Worm (Caenorhabditis elegans) whole organism, early embryonic: ENCODE data around the gene paqr-3.

Experiments used
- ama-1 ChIP-seq: fragments of 150-350 bp; optimal IDR thresholded peaks from 2 replicates; lab custom pipeline; 2014
- ceh-13 ChIP-seq: fragments of 200-800 bp; sonication (Bioruptor generic); optimal IDR thresholded peaks from 2 replicates; lab custom pipeline; 2018; ENCODE audit warnings: mild to moderate bottlenecking, missing genetic modification characterization, missing compliant biosample characterization
- ceh-36 ChIP-seq: sonication (generic microtip); optimal IDR thresholded peaks from 2 replicates; lab custom pipeline; 2016; ENCODE audit warnings: missing genetic modification characterization, inconsistent platforms, missing compliant biosample characterization
- flt-1 ChIP-seq: fragments of 200-800 bp; sonication (Bioruptor generic); IDR thresholded peaks from 2 replicates; pipeline ENCODE4 v1.3.6; 2022; ENCODE audit warnings: missing genetic modification characterization, missing compliant biosample characterization
- pes-1 ChIP-seq: fragments of 200-800 bp; sonication (Bioruptor generic); IDR thresholded peaks from 2 replicates; pipeline ENCODE4 v1.3.6; 2022; ENCODE audit warnings: missing genetic modification reagents, missing genetic modification characterization, missing compliant biosample characterization
- sea-1 ChIP-seq: fragments of 200-800 bp; sonication (Bioruptor generic); conservative IDR thresholded peaks from 2 replicates; pipeline ENCODE4 v1.3.6; 2022; ENCODE audit warnings: missing genetic modification characterization, missing compliant biosample characterization
- tbx-37 ChIP-seq: fragments of 200-800 bp; sonication (Bioruptor generic); conservative IDR thresholded peaks from 2 replicates; pipeline ENCODE4 v1.3.6; 2022; ENCODE audit warnings: missing genetic modification reagents, missing genetic modification characterization, missing compliant biosample characterization

DNA sequence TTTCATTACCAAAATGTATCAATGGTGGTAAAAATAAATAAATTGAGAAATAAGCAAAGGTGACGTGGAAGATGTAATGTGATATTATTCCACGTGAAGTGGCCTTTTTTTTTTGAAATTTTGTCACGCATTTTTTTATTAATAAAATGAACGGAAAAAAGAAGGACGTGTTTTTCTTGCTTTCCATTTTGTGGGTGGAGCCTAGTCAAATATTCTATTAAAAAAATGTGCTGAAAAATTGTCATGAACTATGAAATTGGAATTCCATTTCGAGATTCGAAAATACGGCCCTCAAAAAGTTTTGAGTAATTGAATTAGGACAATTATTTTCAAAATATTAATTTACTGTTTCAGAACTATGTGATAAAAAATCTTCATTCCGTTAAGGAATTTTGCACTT is 38.5 kb upstream of the paqr-3 start, which contains the start of gene F55B11.7:
- no peak for TF ChIP-seq flt-1 (GFP tag; lab: Robert Waterston, UW)
- no peak for TF ChIP-seq sea-1 (GFP tag; lab: Robert Waterston, UW)
- no peak for TF ChIP-seq ama-1 (lab: Kevin White, UChicago)
- no peak for TF ChIP-seq tbx-37 (GFP tag; lab: Robert Waterston, UW)
- TF ChIP-seq pes-1 (GFP tag; lab: Robert Waterston, UW), result no peak
- no peak for TF ChIP-seq ceh-13 (GFP tag; lab: Kevin White, UChicago)
- no peak for TF ChIP-seq ceh-36 (tag; lab: Kevin White, UChicago)
